Worm (Caenorhabditis elegans): ENCODE results near the gene ints-2.

DNA sequence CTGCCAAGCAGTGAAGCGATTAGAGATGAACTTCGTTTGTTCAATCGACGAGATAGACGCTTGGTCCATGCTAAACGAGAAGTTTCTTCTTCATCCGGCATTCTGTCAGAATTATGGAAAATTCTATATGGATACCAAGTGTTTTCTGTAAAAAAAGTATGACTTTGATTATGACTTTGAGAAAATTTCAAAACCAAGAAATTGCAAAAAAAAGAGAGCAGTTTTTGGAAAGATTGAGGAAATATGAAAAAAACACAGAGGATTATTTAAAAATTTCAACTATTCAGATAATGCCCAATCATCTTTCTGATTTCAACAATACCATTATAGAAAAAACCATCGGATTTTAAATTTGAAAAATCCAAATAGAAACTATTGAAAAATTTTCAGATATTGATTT lies 40.2 kb upstream of the ints-2 start, which contains the start of gene par-1:
- TF ChIP-seq ztf-4 (tag; optimal IDR thresholded peaks at IDR 0.05) (no peak), pqm-1 (tag; optimal IDR thresholded peaks at IDR 0.05) (no peak), nhr-11 (tag; optimal IDR thresholded peaks at IDR 0.05) (no peak)
